Worm (Caenorhabditis elegans) whole organism, midembryonic: ENCODE results near the gene F29B9.12.

Source experiments
- T22C8.4 ChIP-seq: fragments of 200-800 bp; sonication (Bioruptor generic); IDR thresholded peaks from 2 replicates; pipeline ENCODE4 v1.3.6; 2022; ENCODE audit warnings: missing genetic modification characterization, missing compliant biosample characterization
- flt-1 ChIP-seq: fragments of 200-800 bp; sonication (Bioruptor generic); IDR thresholded peaks from 2 replicates; pipeline ENCODE4 v1.3.6; 2022; ENCODE audit warnings: missing genetic modification characterization, missing compliant biosample characterization

DNA sequence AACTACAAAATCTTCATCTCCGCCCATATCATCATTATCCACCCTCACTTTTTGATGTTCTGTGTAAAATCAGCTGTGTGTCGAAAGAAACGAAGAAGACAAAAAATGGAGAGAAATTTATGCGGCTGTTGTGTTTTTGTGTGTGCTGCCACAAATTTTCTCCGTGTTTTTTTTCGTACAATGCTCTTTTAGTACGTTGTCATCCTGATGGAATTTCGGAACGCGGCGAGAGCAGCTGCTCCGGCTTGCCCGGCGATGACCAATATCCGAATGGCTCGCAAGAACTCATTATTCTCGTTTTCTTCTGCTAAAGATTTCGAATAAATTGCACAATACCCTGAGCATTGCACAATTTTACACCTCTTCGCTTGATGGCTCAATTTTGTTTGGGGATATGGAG is 30.0 kb upstream of the F29B9.12 start:
- TF ChIP-seq flt-1 (no peak), T22C8.4 (GFP tag; lab: Robert Waterston, UW) (no peak)
